Fruit fly (Drosophila melanogaster): ENCODE results near the gene Task7.

The Task7 gene

DNA sequence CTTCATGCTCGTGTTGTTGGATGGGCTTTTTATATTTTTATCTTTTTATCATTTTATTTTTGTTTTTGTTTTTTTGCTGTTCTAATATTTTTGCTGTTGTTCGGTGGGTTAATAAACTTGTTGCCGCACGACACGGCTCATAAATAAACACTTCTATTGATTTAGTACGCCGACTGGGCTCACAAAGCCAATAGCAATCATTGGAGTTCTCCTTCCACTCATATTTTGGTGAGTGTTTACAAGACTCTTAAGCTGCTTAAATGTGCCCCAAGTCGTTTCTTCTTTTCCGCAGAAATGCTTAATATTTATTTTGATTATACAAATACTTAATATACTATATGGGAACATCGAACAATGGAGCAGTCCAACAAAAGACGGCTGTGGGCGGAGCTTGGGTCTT lies 21.9 kb downstream of the Task7 start (continued):
- TF ChIP-seq CG6254 (GFP tag; optimal IDR thresholded peaks at IDR 0.05) (peak; percentile 7), CG6854 (GFP tag; optimal IDR thresholded peaks at IDR 0.05) (no peak), CG18619 (GFP tag; optimal IDR thresholded peaks at IDR 0.05) (no peak), Dll (GFP tag; IDR thresholded peaks at IDR 0.05; ENCODE audit: partially characterized antibody) (no peak), Dp (GFP tag; optimal IDR thresholded peaks at IDR 0.05) (no peak), sima (GFP tag; optimal IDR thresholded peaks at IDR 0.05) (no peak), CG34224 (GFP tag; IDR thresholded peaks at IDR 0.05; ENCODE audit: partially characterized antibody) (no peak), fu2 (GFP tag; optimal IDR thresholded peaks at IDR 0.05) (no peak), ems (GFP tag; optimal IDR thresholded peaks at IDR 0.05) (no peak), tin (GFP tag; optimal IDR thresholded peaks at IDR 0.05) (no peak), BEAF-32 (GFP tag; optimal IDR thresholded peaks at IDR 0.05) (no peak), CG8388 (GFP tag; optimal IDR thresholded peaks at IDR 0.05) (no peak), Eip74EF (GFP tag; optimal IDR thresholded peaks at IDR 0.05) (no peak), CG10267 (tag; optimal IDR thresholded peaks at IDR 0.05) (no peak), CG6683 (GFP tag; optimal IDR thresholded peaks at IDR 0.05) (no peak), CG15601 (tag; optimal IDR thresholded peaks at IDR 0.05) (no peak), CG11247 (GFP tag; IDR thresholded peaks at IDR 0.05) (no peak), Doc2 (GFP tag; IDR thresholded peaks at IDR 0.05) (no peak), CG17186 (GFP tag; optimal IDR thresholded peaks at IDR 0.05) (no peak), MTF-1 (GFP tag; optimal IDR thresholded peaks at IDR 0.05; ENCODE audit: borderline replicate concordance) (peak; percentile 57), ase (GFP tag; IDR thresholded peaks at IDR 0.05) (no peak), CG3065 (GFP tag; optimal IDR thresholded peaks at IDR 0.05) (no peak), slp2 (GFP tag; optimal IDR thresholded peaks at IDR 0.05) (no peak), CG2712 (tag; optimal IDR thresholded peaks at IDR 0.05) (peak; percentile 2), CG31388 (GFP tag; optimal IDR thresholded peaks at IDR 0.05) (no peak), usp (GFP tag; optimal IDR thresholded peaks at IDR 0.05) (no peak), seq (GFP tag; IDR thresholded peaks at IDR 0.05) (no peak), CG3838 (GFP tag; optimal IDR thresholded peaks at IDR 0.05) (no peak), CG10979 (tag; optimal IDR thresholded peaks at IDR 0.05) (no peak), gro (GFP tag; optimal IDR thresholded peaks at IDR 0.05) (no peak), Side (GFP tag; optimal IDR thresholded peaks at IDR 0.05) (no peak), caup (GFP tag; optimal IDR thresholded peaks at IDR 0.05; ENCODE audit: severe bottlenecking) (peak; percentile 54), salm (tag; optimal IDR thresholded peaks at IDR 0.05) (no peak), CG11723 (GFP tag; optimal IDR thresholded peaks at IDR 0.05) (no peak), CG16813 (GFP tag; IDR thresholded peaks at IDR 0.05; ENCODE audit: partially characterized antibody) (no peak), Sin3A (optimal IDR thresholded peaks at IDR 0.05) (no peak), eve (GFP tag; optimal IDR thresholded peaks at IDR 0.05) (no peak), jumu (GFP tag; optimal IDR thresholded peaks at IDR 0.05) (no peak), CG1024 (GFP tag; IDR thresholded peaks at IDR 0.05) (no peak), zfh2 (GFP tag; optimal IDR thresholded peaks at IDR 0.05) (no peak), inv (GFP tag; IDR thresholded peaks at IDR 0.05; ENCODE audit: partially characterized antibody) (no peak), E2f1 (GFP tag; IDR thresholded peaks at IDR 0.05) (no peak), kni (GFP tag; optimal IDR thresholded peaks at IDR 0.05) (no peak), vnd (GFP tag; IDR thresholded peaks at IDR 0.05; ENCODE audit: partially characterized antibody) (no peak), Kr (GFP tag; optimal IDR thresholded peaks at IDR 0.05) (no peak), CG8290 (GFP tag; optimal IDR thresholded peaks at IDR 0.05) (no peak), CG8290 (tag; optimal IDR thresholded peaks at IDR 0.05) (peak in 1 of 2 experiments; percentile 14), CG2116 (GFP tag; optimal IDR thresholded peaks at IDR 0.05) (no peak), Atf6 (GFP tag; IDR thresholded peaks at IDR 0.05) (no peak), esg (GFP tag; conservative IDR thresholded peaks at IDR 0.05) (no peak), CG8944 (GFP tag; optimal IDR thresholded peaks at IDR 0.05) (no peak), CG1647 (GFP tag; optimal IDR thresholded peaks at IDR 0.05) (no peak)

Measured in whole organism, embryonic.